Fruit fly (Drosophila melanogaster) whole organism: ENCODE data around the gene CG17625.

Source experiments
- pan ChIP-seq: fragments of >200 bp; optimal IDR thresholded peaks from 2 replicates; lab custom pipeline; 2017
- psq ChIP-seq: fragments of >200 bp; optimal IDR thresholded peaks from 2 replicates; lab custom pipeline; 2017
- usp ChIP-seq: fragments of >200 bp; optimal IDR thresholded peaks from 2 replicates; lab custom pipeline; 2017; ENCODE audit warnings: missing biosample characterization, missing genetic modification characterization, mixed read lengths

DNA sequence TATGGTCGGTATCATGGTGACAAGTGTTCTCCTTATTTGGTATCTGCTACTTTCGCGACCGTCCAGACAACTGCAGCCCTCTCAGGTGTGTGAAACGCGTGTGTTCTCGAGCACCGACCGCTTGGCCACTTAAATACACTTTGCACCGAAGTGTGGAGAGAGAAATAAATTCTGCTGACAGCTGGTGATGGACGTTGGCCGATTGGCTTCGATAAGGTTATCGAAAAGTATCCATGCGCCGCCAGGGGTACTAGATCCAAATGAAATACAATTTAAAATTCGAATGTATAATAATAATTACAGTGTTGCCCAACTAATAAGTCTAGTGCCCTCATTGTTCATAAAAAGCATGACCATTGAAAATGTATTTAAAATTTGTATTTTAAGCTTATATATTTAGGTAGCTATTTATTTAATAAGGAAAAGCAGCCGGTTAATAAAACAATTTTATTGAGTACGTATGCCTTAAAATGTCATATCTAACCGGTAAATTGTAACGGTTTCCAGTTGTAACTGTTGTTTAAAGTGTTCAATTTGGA is at the start of gene CG17625, which contains the start of gene Gclm:
- no peak for TF ChIP-seq psq (lab: Kevin White, UChicago)
- no peak for TF ChIP-seq pan (lab: Kevin White, UChicago)
- TF ChIP-seq usp (GFP tag; lab: Kevin White, UChicago) = no peak
